Worm (Caenorhabditis elegans) whole organism, L4 larva: Measurements from ENCODE around the gene B0416.4.

Source experiments
- F44E2.7 ChIP-seq: fragments of 200-800 bp; sonication (Bioruptor generic); IDR thresholded peaks from 2 replicates; pipeline ENCODE4 v2.1.2; 2022; ENCODE audit warnings: missing genetic modification characterization, missing compliant biosample characterization
- Y105C5A.15 ChIP-seq: fragments of 200-800 bp; sonication (Bioruptor generic); IDR thresholded peaks from 2 replicates; pipeline ENCODE4 v1.3.6; 2022; ENCODE audit warnings: missing genetic modification characterization, missing compliant biosample characterization
- nhr-28 ChIP-seq: fragments of 150-350 bp; optimal IDR thresholded peaks from 2 replicates; lab custom pipeline; 2014; ENCODE audit warnings: missing biosample characterization, missing genetic modification characterization
- nhr-48 ChIP-seq: sonication (generic microtip); optimal IDR thresholded peaks from 2 replicates; lab custom pipeline; 2016; ENCODE audit warnings: mild to moderate bottlenecking, missing genetic modification characterization, missing compliant biosample characterization
- pqm-1 ChIP-seq: sonication (generic microtip); optimal IDR thresholded peaks from 2 replicates; lab custom pipeline; 2017; ENCODE audit warnings: missing biosample characterization, missing genetic modification characterization

DNA sequence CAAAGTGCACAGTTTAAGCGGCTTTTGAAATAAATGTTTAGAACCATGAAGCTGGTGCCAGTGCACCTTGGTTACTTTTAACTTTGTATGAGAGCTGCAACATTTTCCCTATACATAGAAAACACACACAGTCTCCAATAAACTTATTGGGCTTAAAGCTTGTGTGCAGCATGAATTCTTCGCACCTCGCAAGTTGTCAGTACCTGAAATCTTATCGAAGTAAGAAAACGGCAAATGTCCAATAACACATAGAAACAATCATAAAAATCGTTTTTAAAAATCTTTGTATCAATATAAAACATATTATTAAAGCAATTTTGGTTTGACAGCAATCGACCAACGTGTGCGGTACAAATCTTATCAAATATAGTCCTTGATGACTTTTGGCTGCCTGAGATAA, 10.4 kb upstream of the B0416.4 start:
- TF ChIP-seq Y105C5A.15 (GFP tag; lab: Robert Waterston, UW): no peak
- TF ChIP-seq pqm-1: no peak
- TF ChIP-seq nhr-48: no peak
- TF ChIP-seq F44E2.7 (GFP tag; lab: Robert Waterston, UW): no peak
- no peak for TF ChIP-seq nhr-28 (tag; lab: Kevin White, UChicago)
